Worm (Caenorhabditis elegans): ENCODE data around the gene glit-1.

The glit-1 gene

DNA sequence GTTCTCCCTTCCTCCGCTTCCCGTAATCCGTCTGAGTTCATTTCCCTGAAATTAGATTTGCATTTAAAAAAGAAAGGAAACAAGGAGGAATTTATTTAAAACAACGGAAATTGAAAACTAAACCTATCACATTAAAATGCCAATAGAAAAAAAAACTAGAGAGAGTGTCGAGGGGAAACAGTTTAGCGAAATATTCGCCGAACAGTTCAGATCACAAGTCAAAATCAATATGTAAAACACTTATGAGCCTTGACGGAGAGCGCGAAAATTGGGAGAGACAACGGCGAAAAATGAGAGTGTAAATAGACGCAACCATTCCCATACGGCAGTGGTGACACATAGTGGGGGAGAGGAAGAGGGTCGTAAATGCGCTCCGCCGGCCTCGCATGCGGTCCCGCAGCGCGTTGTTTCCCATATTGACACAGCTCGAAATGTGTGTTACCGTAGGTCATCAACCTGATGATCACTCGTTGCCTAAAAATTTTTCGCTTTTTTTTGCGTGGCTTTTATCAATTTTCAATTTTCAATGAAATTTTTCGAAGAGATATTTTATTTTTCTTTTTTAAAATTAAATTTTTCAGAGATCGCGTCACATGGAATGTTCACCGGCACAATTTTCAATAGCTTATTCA lies at the start of gene glit-1, which contains the start of gene dnj-14 (continued):
- TF ChIP-seq nhr-71 (tag; optimal IDR thresholded peaks at IDR 0.05) (peak; percentile 92), ces-1 (GFP tag; optimal IDR thresholded peaks at IDR 0.05) (no peak), vab-15 (tag; optimal IDR thresholded peaks at IDR 0.05) (peak; percentile 73), fkh-8 (tag; optimal IDR thresholded peaks at IDR 0.05) (peak; percentile 88), nhr-47 (tag; optimal IDR thresholded peaks at IDR 0.05) (peak; percentile 87), swsn-7 (tag; optimal IDR thresholded peaks at IDR 0.05) (peak; percentile 89), efl-3 (GFP tag; optimal IDR thresholded peaks at IDR 0.05) (no peak), ceh-82 (tag; optimal IDR thresholded peaks at IDR 0.05) (peak; percentile 78 to 96 (median 80)), C04F5.9 (tag; optimal IDR thresholded peaks at IDR 0.05) (peak; percentile 25), zag-1 (tag; optimal IDR thresholded peaks at IDR 0.05) (no peak), isw-1 (GFP tag; IDR thresholded peaks at IDR 0.05) (peak; percentile 86), mab-9 (GFP tag; IDR thresholded peaks at IDR 0.05) (peak; percentile 74), tbx-2 (tag; optimal IDR thresholded peaks at IDR 0.05) (peak; percentile 90), nhr-237 (tag; optimal IDR thresholded peaks at IDR 0.05) (peak; percentile 39), egl-27 (tag; optimal IDR thresholded peaks at IDR 0.05) (peak in 1 of 2 experiments; percentile 4), F16B12.6 (tag; optimal IDR thresholded peaks at IDR 0.05) (peak; percentile 70), alr-1 (tag; optimal IDR thresholded peaks at IDR 0.05; ENCODE audit: borderline replicate concordance) (no peak), lsy-2 (tag; optimal IDR thresholded peaks at IDR 0.05) (peak; percentile 98 to 99), mdl-1 (tag; optimal IDR thresholded peaks at IDR 0.05) (peak in 1 of 2 experiments; percentile 88), elt-3 (tag; optimal IDR thresholded peaks at IDR 0.05) (peak in 3 of 6 experiments; percentile 52 to 86 (median 66)), ama-1 (optimal IDR thresholded peaks at IDR 0.05) (no peak), ceh-8 (GFP tag; optimal IDR thresholded peaks at IDR 0.05) (peak; percentile 9), nhr-12 (tag; optimal IDR thresholded peaks at IDR 0.05) (no peak), ceh-63 (GFP tag; optimal IDR thresholded peaks at IDR 0.05) (no peak), lin-15B (tag; optimal IDR thresholded peaks at IDR 0.05) (peak; percentile 92), tlp-1 (tag; optimal IDR thresholded peaks at IDR 0.05) (no peak), jun-1 (tag; optimal IDR thresholded peaks at IDR 0.05) (peak; percentile 91), C16A3.4 (tag; optimal IDR thresholded peaks at IDR 0.05) (peak; percentile 92), nhr-84 (tag; optimal IDR thresholded peaks at IDR 0.05) (no peak), fos-1 (tag; optimal IDR thresholded peaks at IDR 0.05) (peak; percentile 78), Y116A8C.19 (tag; optimal IDR thresholded peaks at IDR 0.05; ENCODE audit: borderline replicate concordance) (no peak), lin-39 (tag; optimal IDR thresholded peaks at IDR 0.05) (peak; percentile 14), dsc-1 (tag; optimal IDR thresholded peaks at IDR 0.05) (peak; percentile 83)

DNA sequence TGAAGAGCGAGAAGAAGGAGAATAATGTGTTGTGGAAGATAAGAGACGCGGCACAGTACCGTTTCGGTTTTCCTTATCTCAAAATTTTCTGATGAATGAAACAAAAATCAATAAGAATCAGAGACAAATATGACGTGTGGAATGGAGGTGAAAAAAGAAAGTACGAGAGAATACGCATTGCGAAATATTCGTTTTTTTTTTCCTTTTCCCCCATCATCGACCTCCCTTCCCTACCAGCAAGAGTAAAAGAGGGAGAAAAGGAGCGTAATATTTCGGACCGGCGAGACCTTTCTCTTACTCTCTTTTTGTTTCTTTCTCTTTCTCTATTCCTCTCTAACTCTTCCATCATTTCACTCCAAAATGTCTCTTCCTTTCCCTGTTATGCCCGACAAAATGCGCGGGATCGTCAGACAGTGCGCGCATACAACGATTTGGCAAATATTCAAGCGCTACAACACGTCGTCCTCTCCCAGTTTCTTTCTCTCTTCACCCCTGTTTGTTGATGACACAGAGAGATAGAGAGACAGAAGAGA lies 49.7 kb upstream of the glit-1 start:
- TF ChIP-seq C16A3.4 (tag; optimal IDR thresholded peaks at IDR 0.05) (peak; percentile 56), fos-1 (tag; optimal IDR thresholded peaks at IDR 0.05) (no peak), skn-1 (tag; optimal IDR thresholded peaks at IDR 0.05) (peak; percentile 82), nhr-76 (tag; optimal IDR thresholded peaks at IDR 0.05) (no peak), nhr-47 (tag; optimal IDR thresholded peaks at IDR 0.05) (peak; percentile 37), egl-13 (tag; optimal IDR thresholded peaks at IDR 0.05) (no peak), vab-15 (tag; optimal IDR thresholded peaks at IDR 0.05) (no peak), hlh-17 (GFP tag; optimal IDR thresholded peaks at IDR 0.05; ENCODE audit: borderline replicate concordance) (no peak), mep-1 (tag; optimal IDR thresholded peaks at IDR 0.05) (peak; percentile 80), ceh-82 (tag; optimal IDR thresholded peaks at IDR 0.05) (peak; percentile 25 to 49 (median 37)), nhr-12 (tag; optimal IDR thresholded peaks at IDR 0.05) (no peak), ama-1 (optimal IDR thresholded peaks at IDR 0.05) (no peak), nhr-237 (tag; optimal IDR thresholded peaks at IDR 0.05) (no peak), unc-86 (tag; optimal IDR thresholded peaks at IDR 0.05) (no peak), nhr-77 (tag; optimal IDR thresholded peaks at IDR 0.05) (peak; percentile 57), F16B12.6 (tag; optimal IDR thresholded peaks at IDR 0.05) (no peak), lin-35 (GFP tag; optimal IDR thresholded peaks at IDR 0.05) (peak in 1 of 2 experiments; percentile 36), isw-1 (GFP tag; IDR thresholded peaks at IDR 0.05) (no peak), dsc-1 (tag; optimal IDR thresholded peaks at IDR 0.05) (no peak), efl-1 (optimal IDR thresholded peaks at IDR 0.05) (peak; percentile 31 to 53), efl-1 (GFP tag; optimal IDR thresholded peaks at IDR 0.05 in 1 of 2) (peak in 1 of 2 experiments; percentile 88), lir-3 (tag; optimal IDR thresholded peaks at IDR 0.05; ENCODE audit: poor library complexity) (peak; percentile 18), sptf-1 (tag; optimal IDR thresholded peaks at IDR 0.05) (no peak), ets-5 (GFP tag; IDR thresholded peaks at IDR 0.05) (no peak), Y116A8C.19 (tag; optimal IDR thresholded peaks at IDR 0.05; ENCODE audit: borderline replicate concordance) (no peak), snpc-4 (tag; optimal IDR thresholded peaks at IDR 0.05) (no peak), nhr-28 (tag; optimal IDR thresholded peaks at IDR 0.05) (no peak), mab-9 (GFP tag; IDR thresholded peaks at IDR 0.05) (no peak), C04F5.9 (tag; optimal IDR thresholded peaks at IDR 0.05) (no peak), unc-98 (GFP tag; IDR thresholded peaks at IDR 0.05) (no peak), efl-3 (GFP tag; optimal IDR thresholded peaks at IDR 0.05) (no peak)

All from whole organism, L1 larva.